Fruit fly (Drosophila melanogaster) whole organism, wandering third instar larva: Measurements from ENCODE around the gene CG42588.
A peak's percentile ranks its signal among the peaks of the same experiment; 100 is the strongest.

Experiments
- Abd-B ChIP-seq: fragments of >200 bp; optimal IDR thresholded peaks from 2 replicates; lab custom pipeline; 2017; ENCODE audit warnings: missing biosample characterization, missing genetic modification characterization
- CG32264 ChIP-seq: fragments of 200-800 bp; sonication (Bioruptor generic); optimal IDR thresholded peaks from 2 replicates; lab custom pipeline; 2016; ENCODE audit warnings: missing biosample characterization, missing genetic modification characterization
- CG9705 ChIP-seq: fragments of 200-800 bp; sonication (Bioruptor generic); optimal IDR thresholded peaks from 2 replicates; lab custom pipeline; 2018; ENCODE audit warnings: missing biosample characterization, mild to moderate bottlenecking, missing genetic modification characterization
- CrebA ChIP-seq: fragments of 200-800 bp; sonication (Bioruptor generic); optimal IDR thresholded peaks from 2 replicates; lab custom pipeline; 2016; ENCODE audit warnings: missing biosample characterization, mild to moderate bottlenecking, missing genetic modification characterization, borderline replicate concordance
- Dfd ChIP-seq: fragments of >200 bp; optimal IDR thresholded peaks from 2 replicates; lab custom pipeline; 2017; ENCODE audit warnings: missing biosample characterization, missing genetic modification characterization
- Dif ChIP-seq: fragments of 200-275, 200-300 bp; sonication (Bioruptor generic); optimal IDR thresholded peaks from 2 replicates; lab custom pipeline; 2018; ENCODE audit warnings: missing biosample characterization, missing genetic modification characterization; ENCODE audit not compliant: partially characterized antibody
- GATAd ChIP-seq: sonication (Bioruptor generic); optimal IDR thresholded peaks from 2 replicates; lab custom pipeline; 2016; ENCODE audit warnings: missing biosample characterization, missing genetic modification characterization
- HLH106 ChIP-seq: fragments of 200-800 bp; optimal IDR thresholded peaks from 3 replicates; lab custom pipeline; 2019; ENCODE audit warnings: missing biosample characterization, mild to moderate bottlenecking, missing genetic modification characterization, moderate library complexity
- Hnf4 ChIP-seq: fragments of 200-800 bp; sonication (Bioruptor generic); optimal IDR thresholded peaks from 2 replicates; lab custom pipeline; 2016; ENCODE audit warnings: missing biosample characterization, mild to moderate bottlenecking, missing genetic modification characterization
- Hr78 ChIP-seq: fragments of >200 bp; optimal IDR thresholded peaks from 2 replicates; lab custom pipeline; 2017; ENCODE audit warnings: missing biosample characterization, missing genetic modification characterization
- Hr83 ChIP-seq: fragments of 200-300 bp; sonication (Bioruptor generic); optimal IDR thresholded peaks from 2 replicates; lab custom pipeline; 2016; ENCODE audit warnings: missing biosample characterization, mild to moderate bottlenecking, missing genetic modification characterization, moderate library complexity; ENCODE audit not compliant: poor library complexity, severe bottlenecking
- Jra ChIP-seq: sonication (Bioruptor generic); optimal IDR thresholded peaks from 2 replicates; lab custom pipeline; 2016; ENCODE audit warnings: missing biosample characterization, missing genetic modification characterization
- Mio ChIP-seq: sonication (Bioruptor generic); optimal IDR thresholded peaks from 2 replicates; lab custom pipeline; 2016; ENCODE audit warnings: missing biosample characterization, missing genetic modification characterization
- Myc ChIP-seq: fragments of >200 bp; optimal IDR thresholded peaks from 2 replicates; lab custom pipeline; 2017
- N ChIP-seq: fragments of >200 bp; optimal IDR thresholded peaks from 2 replicates; lab custom pipeline; 2018; ENCODE audit warnings: missing biosample characterization, missing external identifiers, missing genetic modification characterization
- OdsH ChIP-seq: fragments of 200-800 bp; sonication (Bioruptor generic); optimal IDR thresholded peaks from 2 replicates; lab custom pipeline; 2016; ENCODE audit warnings: missing biosample characterization, mild to moderate bottlenecking, missing genetic modification characterization
- Rel ChIP-seq, 2 experiments: fragments of 200-800 bp; sonication (Bioruptor generic) in 1 of 2; optimal IDR thresholded peaks; 2 replicates in 1 of 2; 3 replicates in 1 of 2; lab custom pipeline; 2016 to 2019; ENCODE audit warnings: mild to moderate bottlenecking in 2 of 2, missing biosample characterization in 2 of 2, missing genetic modification characterization in 2 of 2, moderate library complexity in 1 of 2
- Sp1 ChIP-seq: fragments of 200-800 bp; sonication (Bioruptor generic); optimal IDR thresholded peaks from 3 replicates; lab custom pipeline; 2019; ENCODE audit warnings: missing biosample characterization, mild to moderate bottlenecking, missing genetic modification characterization, moderate library complexity
- Vsx2 ChIP-seq: fragments of 200-300, 225-300 bp; sonication (Bioruptor generic); optimal IDR thresholded peaks from 2 replicates; lab custom pipeline; 2018; ENCODE audit warnings: missing biosample characterization, missing genetic modification characterization; ENCODE audit not compliant: partially characterized antibody
- br ChIP-seq: fragments of 200-800 bp; sonication (Bioruptor generic); optimal IDR thresholded peaks from 2 replicates; lab custom pipeline; 2016; ENCODE audit warnings: missing biosample characterization, missing genetic modification characterization
- brk ChIP-seq: fragments of 200-800 bp; sonication (Bioruptor generic); optimal IDR thresholded peaks from 2 replicates; lab custom pipeline; 2016; ENCODE audit warnings: missing biosample characterization, mild to moderate bottlenecking, missing genetic modification characterization
- dl ChIP-seq, 2 experiments: fragments of 175-275, 200-275 bp in 1 of 2; fragments of 200-275 bp in 1 of 2; sonication (Bioruptor generic); optimal IDR thresholded peaks; lab custom pipeline; 2018; ENCODE audit warnings: mild to moderate bottlenecking in 2 of 2, missing biosample characterization in 2 of 2, missing genetic modification characterization in 2 of 2, moderate library complexity in 2 of 2; ENCODE audit not compliant: partially characterized antibody in 2 of 2, insufficient read depth in 1 of 2
- dmrt93B ChIP-seq: fragments of 200-800 bp; sonication (Bioruptor generic); optimal IDR thresholded peaks from 2 replicates; lab custom pipeline; 2018; ENCODE audit warnings: missing biosample characterization, mild to moderate bottlenecking, missing genetic modification characterization
- dsf ChIP-seq: sonication (Bioruptor generic); optimal IDR thresholded peaks from 2 replicates; lab custom pipeline; 2016; ENCODE audit warnings: missing biosample characterization, missing genetic modification characterization, borderline replicate concordance
- ey ChIP-seq: fragments of 200-800 bp; sonication (Bioruptor generic); optimal IDR thresholded peaks from 2 replicates; lab custom pipeline; 2016; ENCODE audit warnings: missing biosample characterization, missing genetic modification characterization
- foxo ChIP-seq, 2 experiments: fragments of 200-800 bp; sonication (Bioruptor generic); optimal IDR thresholded peaks; 2 replicates in 1 of 2; 3 replicates in 1 of 2; lab custom pipeline; 2016 to 2017; ENCODE audit warnings: missing biosample characterization in 2 of 2, missing genetic modification characterization in 2 of 2
- fru ChIP-seq: fragments of 200-800 bp; sonication (Bioruptor generic); optimal IDR thresholded peaks from 3 replicates; lab custom pipeline; 2016; ENCODE audit warnings: missing biosample characterization, mild to moderate bottlenecking, missing genetic modification characterization
- h ChIP-seq: fragments of 200-800 bp; sonication (Bioruptor generic); optimal IDR thresholded peaks from 3 replicates; lab custom pipeline; 2016; ENCODE audit warnings: missing biosample characterization, mild to moderate bottlenecking, missing genetic modification characterization
- jim ChIP-seq: fragments of 175-275, 200-325 bp; sonication (Bioruptor generic); optimal IDR thresholded peaks from 2 replicates; lab custom pipeline; 2016; ENCODE audit warnings: missing biosample characterization, mild to moderate bottlenecking, missing genetic modification characterization
- lola ChIP-seq: fragments of >200 bp; optimal IDR thresholded peaks from 2 replicates; lab custom pipeline; 2017; ENCODE audit warnings: missing biosample characterization, missing genetic modification characterization
- pan ChIP-seq: fragments of >200 bp; optimal IDR thresholded peaks from 2 replicates; lab custom pipeline; 2017
- psq ChIP-seq: fragments of 200-800 bp; sonication (Bioruptor generic); optimal IDR thresholded peaks from 3 replicates; lab custom pipeline; 2017; ENCODE audit warnings: missing biosample characterization, mild to moderate bottlenecking, missing genetic modification characterization, moderate library complexity
- rgr ChIP-seq: fragments of 200-800 bp; sonication (Bioruptor generic); optimal IDR thresholded peaks from 3 replicates; lab custom pipeline; 2016; ENCODE audit warnings: missing biosample characterization, mild to moderate bottlenecking, missing genetic modification characterization
- sage ChIP-seq: fragments of 200-800 bp; sonication (Bioruptor generic); optimal IDR thresholded peaks from 2 replicates; lab custom pipeline; 2016; ENCODE audit warnings: missing biosample characterization, mild to moderate bottlenecking, missing genetic modification characterization
- sv ChIP-seq: fragments of 200-800 bp; sonication (Bioruptor generic); optimal IDR thresholded peaks from 3 replicates; lab custom pipeline; 2016; ENCODE audit warnings: missing biosample characterization, missing genetic modification characterization
- tai ChIP-seq: sonication (Bioruptor generic); optimal IDR thresholded peaks from 2 replicates; lab custom pipeline; 2016; ENCODE audit warnings: missing biosample characterization, missing genetic modification characterization
- usp ChIP-seq: fragments of >200 bp; optimal IDR thresholded peaks from 2 replicates; lab custom pipeline; 2017; ENCODE audit warnings: missing biosample characterization, missing genetic modification characterization
- woc ChIP-seq: sonication (Bioruptor generic); optimal IDR thresholded peaks from 2 replicates; lab custom pipeline; 2016; ENCODE audit warnings: missing biosample characterization, mild to moderate bottlenecking, missing genetic modification characterization

CG42588 gene

DNA sequence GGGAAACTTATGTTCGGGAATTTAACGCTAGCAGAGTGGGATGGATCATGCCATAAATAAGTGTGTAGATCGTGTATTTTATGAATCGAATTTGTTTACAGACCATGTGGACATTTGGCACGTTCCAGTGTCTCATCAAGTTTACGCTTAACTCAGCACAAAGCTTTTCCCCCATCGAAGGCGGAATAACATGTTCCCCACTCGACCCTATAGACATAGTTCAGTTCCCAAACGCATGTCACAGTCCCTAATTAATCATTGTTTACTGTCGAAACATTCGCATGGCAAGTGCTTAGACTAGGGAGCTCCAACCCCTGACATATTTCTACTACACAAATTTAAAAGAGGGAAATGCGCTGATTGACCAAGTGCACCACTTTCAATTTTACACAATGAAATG is 27.4 kb downstream of the CG42588 start:
- TF ChIP-seq fru (GFP tag; lab: Kevin White, UChicago), result no peak
- TF ChIP-seq pan (lab: Kevin White, UChicago), result no peak
- TF ChIP-seq OdsH, result no peak

- TF ChIP-seq jim (GFP tag; lab: Kevin White, UChicago) (no peak), usp (GFP tag; lab: Kevin White, UChicago) (no peak), dsf (GFP tag; lab: Kevin White, UChicago) (no peak), CG9705 (GFP tag; lab: Kevin White, UChicago) (no peak), Hr78 (GFP tag; lab: Kevin White, UChicago) (no peak), Hr83 (GFP tag; lab: Kevin White, UChicago) (no peak), Mio (GFP tag; lab: Kevin White, UChicago) (no peak)
Measured at dm6 chr3L:12842532-12842931, 28.5 kb downstream of the CG42588 start.

- TF ChIP-seq GATAd, result peak; percentile 88
- peak; percentile 91 for TF ChIP-seq CG9705 (GFP tag; lab: Kevin White, UChicago)
- peak; percentile 95 for TF ChIP-seq sage (GFP tag; lab: Kevin White, UChicago)
- no peak for TF ChIP-seq Hr78 (GFP tag; lab: Kevin White, UChicago)
- TF ChIP-seq br (GFP tag; lab: Kevin White, UChicago), result peak; percentile 99
- no peak for TF ChIP-seq Myc (lab: Kevin White, UChicago)
- peak; percentile 99 for TF ChIP-seq fru (GFP tag; lab: Kevin White, UChicago)
- peak; percentile 97 for TF ChIP-seq dmrt93B (GFP tag; lab: Kevin White, UChicago)
- peak; percentile 97 for TF ChIP-seq Sp1 (GFP tag; lab: Kevin White, UChicago)
- TF ChIP-seq dl (GFP tag; optimal IDR thresholded peaks at IDR 0.05; lab: Kevin White, UChicago; ENCODE audit: insufficient read depth in 1 of 2, partially characterized antibody in 2 of 2), result no peak
- TF ChIP-seq OdsH, result peak; percentile 99
- peak; percentile 91 for TF ChIP-seq Mio (GFP tag; lab: Kevin White, UChicago)
- TF ChIP-seq CG32264 (GFP tag; lab: Kevin White, UChicago), result peak; percentile 98
- TF ChIP-seq Rel (GFP tag; optimal IDR thresholded peaks at IDR 0.05; lab: Kevin White, UChicago), result peak; percentile 96
- peak; percentile 87 for TF ChIP-seq Rel (tag; optimal IDR thresholded peaks at IDR 0.05; lab: Kevin White, UChicago)
- TF ChIP-seq N (GFP tag; lab: Kevin White, UChicago), result no peak
- peak; percentile 96 for TF ChIP-seq woc
- peak; percentile 46 for TF ChIP-seq jim (GFP tag; lab: Kevin White, UChicago)
- no peak for TF ChIP-seq Vsx2 (GFP tag; lab: Kevin White, UChicago)
- TF ChIP-seq h (GFP tag; lab: Kevin White, UChicago), result peak; percentile 99
- TF ChIP-seq sv (GFP tag; lab: Kevin White, UChicago), result peak; percentile 98
- peak; percentile 97 for TF ChIP-seq Jra (GFP tag; lab: Kevin White, UChicago)
- peak; percentile 87 for TF ChIP-seq CrebA
- peak; percentile 98 for TF ChIP-seq HLH106 (tag; lab: Kevin White, UChicago)
- TF ChIP-seq Hnf4, result peak; percentile 99
- TF ChIP-seq tai (GFP tag; lab: Kevin White, UChicago), result peak; percentile 95
- TF ChIP-seq pan (lab: Kevin White, UChicago), result no peak
- no peak for TF ChIP-seq Dfd (GFP tag; lab: Kevin White, UChicago)
- TF ChIP-seq psq (GFP tag; lab: Kevin White, UChicago), result peak; percentile 97
- TF ChIP-seq usp (GFP tag; lab: Kevin White, UChicago), result no peak
- peak; percentile 89 for TF ChIP-seq dsf (GFP tag; lab: Kevin White, UChicago)
- peak; percentile 99 for TF ChIP-seq rgr
- no peak for TF ChIP-seq lola
- TF ChIP-seq Dif (GFP tag; lab: Kevin White, UChicago), result no peak
- TF ChIP-seq foxo (GFP tag; optimal IDR thresholded peaks at IDR 0.05; lab: Kevin White, UChicago), result peak; percentile 96 to 99
- TF ChIP-seq ey, result peak; percentile 99
- no peak for TF ChIP-seq Abd-B (GFP tag; lab: Kevin White, UChicago)
- TF ChIP-seq Hr83 (GFP tag; lab: Kevin White, UChicago), result peak; percentile 74
- TF ChIP-seq brk (GFP tag; lab: Kevin White, UChicago), result peak; percentile 98
Measured at dm6 chr3L:12843056-12843799, 29.2 kb downstream of the CG42588 start, which contains the start of gene nebu. TSS of gene nebu (minus strand) at chr3L:12843106.
